Fruit fly (Drosophila melanogaster) S2 (cell line): ENCODE measurements around the gene AlkB.

Source experiments
- CG8478 ChIP-seq: fragments of >200 bp; optimal IDR thresholded peaks from 2 replicates; lab custom pipeline; 2018
- CTCF ChIP-seq, 2 experiments: fragments of >200 bp; optimal IDR thresholded peaks; 2 replicates each; lab custom pipeline; 2018

DNA sequence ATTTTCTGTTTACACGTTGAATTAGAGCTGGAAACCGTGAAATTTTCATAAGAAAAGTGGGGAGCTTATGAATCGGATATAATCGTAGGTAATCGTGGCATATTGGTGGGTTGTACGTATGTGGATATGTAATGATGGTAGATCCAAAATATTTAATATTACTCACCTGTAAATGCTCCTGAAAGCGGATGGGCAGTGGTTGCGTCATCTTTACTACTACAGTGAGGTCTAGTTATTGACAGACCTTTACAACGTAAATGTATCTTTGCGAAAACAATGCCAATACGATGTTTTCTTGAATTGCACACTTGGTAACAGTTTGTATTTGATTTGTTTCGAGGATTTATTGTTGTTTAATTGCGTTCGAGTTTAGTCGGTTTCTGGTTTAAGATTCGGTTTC, 25.3 kb downstream of the AlkB start:
- TF ChIP-seq CG8478 (lab: Kevin White, UChicago) (no peak), CTCF (optimal IDR thresholded peaks at IDR 0.05; lab: Kevin White, UChicago) (no peak)
